Worm (Caenorhabditis elegans) whole organism, mixed stage, embryonic: Measurements from ENCODE around the gene Y67D8C.6.

ENCODE experiments used
- M03D4.4 ChIP-seq: sonication (generic microtip); optimal IDR thresholded peaks from 2 replicates; lab custom pipeline; 2017; ENCODE audit warnings: mild to moderate bottlenecking, missing genetic modification characterization, missing compliant biosample characterization
- bed-3 ChIP-seq: fragments of 200-800 bp; sonication (Bioruptor generic); optimal IDR thresholded peaks from 3 replicates; lab custom pipeline; 2018; ENCODE audit warnings: mild to moderate bottlenecking, missing genetic modification characterization, moderate library complexity, missing compliant biosample characterization
- blmp-1 ChIP-seq: fragments of 150-350 bp; optimal IDR thresholded peaks from 2 replicates; lab custom pipeline; 2014; ENCODE audit warnings: missing biosample characterization, missing genetic modification characterization
- ceh-39 ChIP-seq: fragments of 150-350 bp; optimal IDR thresholded peaks from 2 replicates; lab custom pipeline; 2014; ENCODE audit warnings: missing biosample characterization, missing genetic modification characterization
- ceh-43 ChIP-seq: fragments of 200-800 bp; sonication (Bioruptor generic); optimal IDR thresholded peaks from 2 replicates; lab custom pipeline; 2018; ENCODE audit warnings: mild to moderate bottlenecking, missing genetic modification characterization, moderate library complexity, missing compliant biosample characterization
- ceh-83 ChIP-seq: fragments of 200-800 bp; sonication (Bioruptor generic); optimal IDR thresholded peaks from 2 replicates; lab custom pipeline; 2018; ENCODE audit warnings: mild to moderate bottlenecking, missing genetic modification characterization, missing compliant biosample characterization
- ces-1 ChIP-seq: fragments of 150-350 bp; optimal IDR thresholded peaks from 2 replicates; lab custom pipeline; 2014; ENCODE audit warnings: missing biosample characterization, missing genetic modification reagents, missing genetic modification characterization
- cnd-1 ChIP-seq: fragments of 200-800 bp; sonication (Bioruptor generic); optimal IDR thresholded peaks from 2 replicates; lab custom pipeline; 2018; ENCODE audit warnings: mild to moderate bottlenecking, missing genetic modification characterization, missing compliant biosample characterization
- drap-1 ChIP-seq: fragments of 200-800 bp; sonication (Bioruptor generic); optimal IDR thresholded peaks from 3 replicates; lab custom pipeline; 2018; ENCODE audit warnings: mild to moderate bottlenecking, missing genetic modification characterization, missing compliant biosample characterization
- elt-1 ChIP-seq: sonication (generic microtip); optimal IDR thresholded peaks from 2 replicates; lab custom pipeline; 2017; ENCODE audit warnings: missing genetic modification characterization, mild to moderate bottlenecking, missing compliant biosample characterization, antibody characterized with exemption, moderate library complexity, borderline replicate concordance; ENCODE audit not compliant: insufficient read depth
- flh-1 ChIP-seq: fragments of 200-800 bp; sonication (Bioruptor generic); optimal IDR thresholded peaks from 2 replicates; lab custom pipeline; 2018; ENCODE audit warnings: mild to moderate bottlenecking, missing genetic modification characterization, moderate library complexity, missing compliant biosample characterization
- ham-2 ChIP-seq: fragments of 200-800 bp; sonication (Bioruptor generic); optimal IDR thresholded peaks from 2 replicates; lab custom pipeline; 2018; ENCODE audit warnings: mild to moderate bottlenecking, missing genetic modification characterization, missing compliant biosample characterization
- hlh-1 ChIP-seq: fragments of 150-350 bp; optimal IDR thresholded peaks from 2 replicates; lab custom pipeline; 2014; ENCODE audit warnings: missing biosample characterization, missing genetic modification reagents, missing genetic modification characterization
- lin-32 ChIP-seq: fragments of 200-800 bp; sonication (Bioruptor generic); optimal IDR thresholded peaks from 2 replicates; lab custom pipeline; 2018; ENCODE audit warnings: mild to moderate bottlenecking, missing genetic modification characterization, missing compliant biosample characterization
- mab-5 ChIP-seq: fragments of 150-350 bp; optimal IDR thresholded peaks from 2 replicates; lab custom pipeline; 2014; ENCODE audit warnings: missing biosample characterization, missing genetic modification characterization
- mls-2 ChIP-seq: sonication (generic microtip); optimal IDR thresholded peaks from 2 replicates; lab custom pipeline; 2016; ENCODE audit warnings: mild to moderate bottlenecking, missing genetic modification characterization, moderate library complexity, missing compliant biosample characterization
- nhr-12 ChIP-seq: fragments of 150-350 bp; optimal IDR thresholded peaks from 2 replicates; lab custom pipeline; 2014; ENCODE audit warnings: missing biosample characterization, missing genetic modification characterization
- nhr-2 ChIP-seq: fragments of 150-350 bp; optimal IDR thresholded peaks from 2 replicates; lab custom pipeline; 2014; ENCODE audit warnings: missing biosample characterization, missing genetic modification characterization
- nhr-237 ChIP-seq: fragments of 150-350 bp; optimal IDR thresholded peaks from 2 replicates; lab custom pipeline; 2014; ENCODE audit warnings: missing biosample characterization, missing genetic modification characterization
- nhr-28 ChIP-seq: fragments of 150-350 bp; optimal IDR thresholded peaks from 2 replicates; lab custom pipeline; 2014; ENCODE audit warnings: missing biosample characterization, missing genetic modification characterization
- nhr-76 ChIP-seq: sonication (generic microtip); optimal IDR thresholded peaks from 2 replicates; lab custom pipeline; 2017; ENCODE audit warnings: missing biosample characterization, missing genetic modification characterization
- pha-4 ChIP-seq: fragments of 150-350 bp; optimal IDR thresholded peaks from 2 replicates; lab custom pipeline; 2018; ENCODE audit warnings: missing biosample characterization, missing genetic modification reagents, missing genetic modification characterization
- snpc-4 ChIP-seq: fragments of 150-350 bp; optimal IDR thresholded peaks from 2 replicates; lab custom pipeline; 2014; ENCODE audit warnings: missing biosample characterization, missing genetic modification characterization
- tbx-8 ChIP-seq: fragments of 200-800 bp; sonication (Bioruptor generic); optimal IDR thresholded peaks from 2 replicates; lab custom pipeline; 2018; ENCODE audit warnings: mild to moderate bottlenecking, missing genetic modification characterization, moderate library complexity, missing compliant biosample characterization
- unc-120 ChIP-seq: sonication (generic microtip); optimal IDR thresholded peaks from 2 replicates; lab custom pipeline; 2017; ENCODE audit warnings: missing genetic modification characterization, missing compliant biosample characterization; ENCODE audit not compliant: poor library complexity, severe bottlenecking
- unc-39 ChIP-seq: fragments of 150-350 bp; optimal IDR thresholded peaks from 2 replicates; lab custom pipeline; 2014; ENCODE audit warnings: missing biosample characterization, missing genetic modification characterization
- unc-62 ChIP-seq: fragments of 150-350 bp; optimal IDR thresholded peaks from 2 replicates; lab custom pipeline; 2014; ENCODE audit warnings: missing biosample characterization, missing genetic modification reagents, missing genetic modification characterization
- zip-8 ChIP-seq: fragments of 150-350 bp; optimal IDR thresholded peaks from 2 replicates; lab custom pipeline; 2014; ENCODE audit warnings: missing biosample characterization, missing genetic modification characterization
- ztf-11 ChIP-seq: fragments of 150-350 bp; optimal IDR thresholded peaks from 2 replicates; lab custom pipeline; 2014; ENCODE audit warnings: missing biosample characterization, missing genetic modification characterization

The Y67D8C.6 gene

ce11 chrIV:3062936-3063439 lies at the start of gene Y67D8C.6:
Gene Y67D8C.6, minus strand, starts transcription at chrIV:3063389.
- TF ChIP-seq flh-1 (GFP tag; lab: Kevin White, UChicago) (no peak), ztf-11 (tag; lab: Kevin White, UChicago) (no peak), unc-39 (no peak), ceh-39 (no peak), ceh-43 (GFP tag; lab: Kevin White, UChicago) (no peak), drap-1 (GFP tag; lab: Kevin White, UChicago) (no peak)

ce11 chrIV:3101208-3101607 lies 38.0 kb upstream of the Y67D8C.6 start:
- TF ChIP-seq mab-5 (tag; lab: Kevin White, UChicago) (peak; percentile 72), mls-2 (tag; lab: Kevin White, UChicago) (no peak), unc-120 (tag; lab: Kevin White, UChicago) (peak; percentile 32), ces-1 (peak; percentile 38), unc-62 (peak; percentile 97), ham-2 (no peak), hlh-1 (tag; lab: Kevin White, UChicago) (peak; percentile 8), nhr-28 (tag; lab: Kevin White, UChicago) (no peak), pha-4 (tag; lab: Kevin White, UChicago) (no peak)

- peak; percentile 88 for TF ChIP-seq elt-1 (tag; lab: Kevin White, UChicago)
- no peak for TF ChIP-seq nhr-2 (tag; lab: Kevin White, UChicago)
- TF ChIP-seq ceh-43 (GFP tag; lab: Kevin White, UChicago), result no peak
These were observed 33.8 kb upstream of the Y67D8C.6 start for ce11 chrIV:3097019-3097418.

- TF ChIP-seq ces-1 (peak; percentile 85), ceh-39 (no peak)
These were observed 32.9 kb upstream of the Y67D8C.6 start for ce11 chrIV:3095995-3096544.

- no peak for TF ChIP-seq nhr-2 (tag; lab: Kevin White, UChicago)
- TF ChIP-seq nhr-237 (tag; lab: Kevin White, UChicago), result no peak
- TF ChIP-seq lin-32 (GFP tag; lab: Kevin White, UChicago), result no peak
- no peak for TF ChIP-seq ham-2
- TF ChIP-seq ceh-83, result no peak
- TF ChIP-seq ces-1, result no peak
- TF ChIP-seq unc-120 (tag; lab: Kevin White, UChicago), result no peak
- TF ChIP-seq nhr-76 (tag; lab: Kevin White, UChicago), result no peak
- no peak for TF ChIP-seq M03D4.4 (tag; lab: Kevin White, UChicago)
- no peak for TF ChIP-seq ceh-43 (GFP tag; lab: Kevin White, UChicago)
These were observed 29.8 kb upstream of the Y67D8C.6 start for ce11 chrIV:3092978-3093377.

- TF ChIP-seq nhr-12 (tag; lab: Kevin White, UChicago) (no peak), ces-1 (peak; percentile 45), cnd-1 (tag; lab: Kevin White, UChicago) (no peak), bed-3 (no peak), unc-39 (no peak), nhr-2 (tag; lab: Kevin White, UChicago) (no peak), unc-62 (no peak), ceh-83 (no peak), zip-8 (no peak)
These were observed 27.9 kb upstream of the Y67D8C.6 start for ce11 chrIV:3091112-3091511.

ce11 chrIV:3089611-3090010 lies 26.4 kb upstream of the Y67D8C.6 start:
- no peak for TF ChIP-seq blmp-1 (tag; lab: Kevin White, UChicago)
- TF ChIP-seq nhr-76 (tag; lab: Kevin White, UChicago), result no peak
- TF ChIP-seq flh-1 (GFP tag; lab: Kevin White, UChicago), result no peak
- TF ChIP-seq tbx-8 (GFP tag; lab: Kevin White, UChicago), result no peak
- TF ChIP-seq ceh-39, result no peak
- TF ChIP-seq nhr-28 (tag; lab: Kevin White, UChicago), result no peak
- no peak for TF ChIP-seq ham-2
- TF ChIP-seq unc-39, result no peak
- no peak for TF ChIP-seq snpc-4 (tag; lab: Kevin White, UChicago)
- no peak for TF ChIP-seq cnd-1 (tag; lab: Kevin White, UChicago)
- TF ChIP-seq drap-1 (GFP tag; lab: Kevin White, UChicago), result no peak
- no peak for TF ChIP-seq nhr-2 (tag; lab: Kevin White, UChicago)
- TF ChIP-seq pha-4 (tag; lab: Kevin White, UChicago), result no peak
